Worm (Caenorhabditis elegans) whole organism, young adult: ENCODE data around the gene nuo-5.
A peak's percentile ranks its signal among the peaks of the same experiment; 100 is the strongest.

Source experiments
- T26A5.8 ChIP-seq: sonication (generic microtip); optimal IDR thresholded peaks from 2 replicates; lab custom pipeline; 2016; ENCODE audit warnings: missing genetic modification characterization, missing compliant biosample characterization
- Y67H2A.10 ChIP-seq: fragments of 200-800 bp; sonication (Bioruptor generic); conservative IDR thresholded peaks from 2 replicates; pipeline ENCODE4 v1.3.6; 2022; ENCODE audit warnings: missing genetic modification reagents, missing genetic modification characterization, missing compliant biosample characterization
- akir-1 ChIP-seq: fragments of 200-800 bp; sonication (Bioruptor generic); optimal IDR thresholded peaks from 2 replicates; lab custom pipeline; 2018; ENCODE audit warnings: mild to moderate bottlenecking, missing genetic modification characterization, moderate library complexity, missing compliant biosample characterization
- ama-1 ChIP-seq, 3 experiments: fragments of 150-350 bp in 1 of 3; sonication (generic microtip) in 2 of 3; optimal IDR thresholded peaks; 2 replicates each; lab custom pipeline; 2014 to 2018; ENCODE audit warnings: missing biosample characterization in 2 of 3, missing genetic modification characterization in 2 of 3, missing genetic modification reagents in 2 of 3
- atf-7 ChIP-seq: sonication (generic microtip); optimal IDR thresholded peaks from 2 replicates; lab custom pipeline; 2017; ENCODE audit warnings: mild to moderate bottlenecking, missing genetic modification characterization, missing compliant biosample characterization
- attf-5 ChIP-seq: fragments of 200-800 bp; sonication (Bioruptor generic); optimal IDR thresholded peaks from 2 replicates; lab custom pipeline; 2018; ENCODE audit warnings: mild to moderate bottlenecking, missing genetic modification characterization, missing compliant biosample characterization
- ceh-40 ChIP-seq: fragments of 200-800 bp; sonication (Bioruptor generic); IDR thresholded peaks from 2 replicates; pipeline ENCODE4 v1.3.6; 2022; ENCODE audit warnings: missing genetic modification characterization, missing compliant biosample characterization
- ceh-91 ChIP-seq: fragments of 200-800 bp; sonication (Bioruptor generic); IDR thresholded peaks from 2 replicates; pipeline ENCODE4 v1.3.6; 2022; ENCODE audit warnings: missing genetic modification reagents, missing genetic modification characterization, missing compliant biosample characterization
- dpl-1 ChIP-seq: fragments of 150-350 bp; optimal IDR thresholded peaks from 2 replicates; lab custom pipeline; 2014; ENCODE audit warnings: missing biosample characterization, missing genetic modification reagents, missing genetic modification characterization
- egrh-3 ChIP-seq: fragments of 200-800 bp; sonication (Bioruptor generic); IDR thresholded peaks from 2 replicates; pipeline ENCODE4 v1.3.6; 2022; ENCODE audit warnings: missing genetic modification reagents, missing genetic modification characterization, missing compliant biosample characterization
- fkh-3 ChIP-seq: sonication (generic microtip); optimal IDR thresholded peaks from 2 replicates; lab custom pipeline; 2016; ENCODE audit warnings: mild to moderate bottlenecking, missing genetic modification characterization, missing compliant biosample characterization
- gei-17 ChIP-seq: fragments of 200-800 bp; sonication (Bioruptor generic); optimal IDR thresholded peaks from 2 replicates; lab custom pipeline; 2018; ENCODE audit warnings: mild to moderate bottlenecking, missing genetic modification characterization, missing compliant biosample characterization
- hlh-26 ChIP-seq: fragments of 200-800 bp; sonication (Bioruptor generic); conservative IDR thresholded peaks from 2 replicates; pipeline ENCODE4 v1.3.6; 2022; ENCODE audit warnings: missing genetic modification reagents, missing genetic modification characterization, missing compliant biosample characterization
- lin-40 ChIP-seq: sonication (generic microtip); optimal IDR thresholded peaks from 2 replicates; lab custom pipeline; 2016; ENCODE audit warnings: missing genetic modification characterization, mild to moderate bottlenecking, missing compliant biosample characterization, missing genotype, missing genetic modification reagents
- lsl-1 ChIP-seq: fragments of 200-800 bp; sonication (Bioruptor generic); optimal IDR thresholded peaks from 2 replicates; lab custom pipeline; 2018; ENCODE audit warnings: mild to moderate bottlenecking, missing genetic modification characterization, moderate library complexity, missing compliant biosample characterization
- madf-10 ChIP-seq: sonication (generic microtip); optimal IDR thresholded peaks from 2 replicates; lab custom pipeline; 2016; ENCODE audit warnings: mild to moderate bottlenecking, missing genetic modification characterization, missing compliant biosample characterization
- madf-3 ChIP-seq: fragments of 200-800 bp; sonication (Bioruptor generic); IDR thresholded peaks from 2 replicates; pipeline ENCODE4 v1.3.6; 2022; ENCODE audit warnings: missing genetic modification reagents, missing genetic modification characterization, missing compliant biosample characterization
- mcd-1 ChIP-seq: fragments of 200-800 bp; sonication (Bioruptor generic); IDR thresholded peaks from 2 replicates; pipeline ENCODE4 v1.3.6; 2022; ENCODE audit warnings: missing genetic modification reagents, missing genetic modification characterization, missing compliant biosample characterization
- nhr-179 ChIP-seq: sonication (generic microtip); optimal IDR thresholded peaks from 2 replicates; lab custom pipeline; 2016; ENCODE audit warnings: mild to moderate bottlenecking, missing genetic modification characterization, missing compliant biosample characterization
- nhr-80 ChIP-seq: sonication (generic microtip); optimal IDR thresholded peaks from 2 replicates; lab custom pipeline; 2016; ENCODE audit warnings: missing genetic modification characterization, missing compliant biosample characterization
- pbrm-1 ChIP-seq: fragments of 200-800 bp; sonication (Bioruptor generic); IDR thresholded peaks from 2 replicates; pipeline ENCODE4 v1.3.6; 2022; ENCODE audit warnings: missing genetic modification reagents, missing genetic modification characterization, missing compliant biosample characterization
- pha-4 ChIP-seq: fragments of 150-350 bp; sonication (generic microtip); optimal IDR thresholded peaks from 2 replicates; lab custom pipeline; 2014; ENCODE audit warnings: missing biosample characterization, missing genetic modification reagents, missing genetic modification characterization
- sea-2 ChIP-seq: fragments of 200-800 bp; sonication (Bioruptor generic); IDR thresholded peaks from 2 replicates; pipeline ENCODE4 v1.3.6; 2022; ENCODE audit warnings: missing genetic modification characterization, missing compliant biosample characterization
- snpc-3.4 ChIP-seq: sonication (generic microtip); optimal IDR thresholded peaks from 2 replicates; lab custom pipeline; 2017; ENCODE audit warnings: missing genetic modification characterization, mild to moderate bottlenecking, missing compliant biosample characterization, antibody characterized with exemption, moderate library complexity, missing genotype, missing genetic modification reagents
- snpc-4 ChIP-seq, 5 experiments: fragments of 150-350 bp in 1 of 5; sonication (generic microtip) in 4 of 5; optimal IDR thresholded peaks; 2 replicates each; lab custom pipeline; 2014 to 2018; ENCODE audit warnings: missing genetic modification characterization in 5 of 5, missing biosample characterization in 3 of 5, antibody characterized with exemption in 2 of 5, mild to moderate bottlenecking in 2 of 5, missing compliant biosample characterization in 2 of 5, missing genotype in 2 of 5, moderate library complexity in 2 of 5, missing genetic modification reagents in 1 of 5
- zfh-2 ChIP-seq: fragments of 200-800 bp; sonication (Bioruptor generic); conservative IDR thresholded peaks from 2 replicates; pipeline ENCODE4 v1.3.6; 2022; ENCODE audit warnings: missing genetic modification reagents, missing genetic modification characterization, missing compliant biosample characterization
- ztf-18 ChIP-seq: sonication (generic microtip); optimal IDR thresholded peaks from 2 replicates; lab custom pipeline; 2016; ENCODE audit warnings: missing genotype, mild to moderate bottlenecking, missing genetic modification characterization, missing compliant biosample characterization
- ztf-28 ChIP-seq: fragments of 200-800 bp; sonication (Bioruptor generic); IDR thresholded peaks from 2 replicates; pipeline ENCODE4 v1.3.6; 2022; ENCODE audit warnings: missing genetic modification reagents, missing genetic modification characterization, missing compliant biosample characterization

The nuo-5 gene

ce11 chrV:2716933-2717332, 18.2 kb downstream of the nuo-5 start (continued):
- TF ChIP-seq madf-10 (tag; lab: Kevin White, UChicago) (no peak), akir-1 (GFP tag; lab: Kevin White, UChicago) (no peak)

ce11 chrV:2718688-2719185, 20.0 kb downstream of the nuo-5 start, which contains the start of gene srt-29:
TSS of gene srt-29 (minus strand) at chrV:2719135.
- TF ChIP-seq T26A5.8 (tag; lab: Kevin White, UChicago) (no peak), ztf-28 (GFP tag; lab: Robert Waterston, UW) (0 out of 2 replicates have a peak, but pooled peaks have one; percentile 13), zfh-2 (GFP tag; lab: Robert Waterston, UW) (peak; percentile 88), snpc-4 (GFP tag; optimal IDR thresholded peaks at IDR 0.05; lab: Kevin White, UChicago) (no peak), snpc-4 (tag; optimal IDR thresholded peaks at IDR 0.05; lab: Kevin White, UChicago) (peak in 1 of 4 experiments; percentile 51), egrh-3 (peak; percentile 72; the same call in 1 of the 2 replicates)

ce11 chrV:2720763-2721162, 22.0 kb downstream of the nuo-5 start, which contains the start of gene srt-27:
TSS of gene srt-27 (minus strand) at chrV:2720863.
- no peak for TF ChIP-seq Y67H2A.10
- no peak for TF ChIP-seq madf-3 (GFP tag; lab: Robert Waterston, UW)

ce11 chrV:2722555-2722954, 23.8 kb downstream of the nuo-5 start, which contains the start of gene srg-60:
TSS of gene srg-60 (minus strand) at chrV:2722655.
- TF ChIP-seq egrh-3 = no peak
- TF ChIP-seq, all 124 proteins: peak for 0

ce11 chrV:2725225-2725624, 26.5 kb downstream of the nuo-5 start, which contains the start of gene srg-59:
TSS of gene srg-59 (minus strand) at chrV:2725325.
- TF ChIP-seq ztf-18 = no peak
- no peak for TF ChIP-seq ama-1 (optimal IDR thresholded peaks at IDR 0.05; lab: Kevin White, UChicago)
- TF ChIP-seq ama-1 (GFP tag; optimal IDR thresholded peaks at IDR 0.05; lab: Kevin White, UChicago) = no peak
- no peak for TF ChIP-seq mcd-1 (GFP tag; lab: Robert Waterston, UW)
- TF ChIP-seq ceh-91 (GFP tag; lab: Robert Waterston, UW) = no peak

ce11 chrV:2727101-2727500, 28.3 kb downstream of the nuo-5 start, which contains the start of gene str-13:
TSS of gene str-13 (minus strand) at chrV:2727201.
- TF ChIP-seq lsl-1 (GFP tag; lab: Kevin White, UChicago) = no peak
- no peak for TF ChIP-seq dpl-1 (GFP tag; lab: Kevin White, UChicago)
- TF ChIP-seq lin-40 = no peak
- no peak for TF ChIP-seq gei-17
- TF ChIP-seq ceh-40 (GFP tag; lab: Robert Waterston, UW) = no peak
- no peak for TF ChIP-seq fkh-3 (tag; lab: Kevin White, UChicago)
- no peak for TF ChIP-seq pbrm-1 (GFP tag; lab: Robert Waterston, UW)
- no peak for TF ChIP-seq hlh-26
- no peak for TF ChIP-seq attf-5 (GFP tag; lab: Kevin White, UChicago)
- no peak for TF ChIP-seq pha-4 (tag; lab: Kevin White, UChicago)
- TF ChIP-seq snpc-3.4 (tag; lab: Kevin White, UChicago) = no peak
- no peak for TF ChIP-seq sea-2
- no peak for TF ChIP-seq atf-7 (tag; lab: Kevin White, UChicago)
- no peak for TF ChIP-seq nhr-179 (tag; lab: Kevin White, UChicago)
- no peak for TF ChIP-seq nhr-80 (tag; lab: Kevin White, UChicago)
- TF ChIP-seq, all 124 proteins: peak for 0
